Fruit fly (Drosophila melanogaster): ENCODE results near the gene GluRIIB.

Gene GluRIIB

dm6 chr2L:5523848-5524473, 35.2 kb upstream of the GluRIIB start, which contains the start of the genes Vps52 and Elp4 (continued):
- TF ChIP-seq CG30020 (tag; optimal IDR thresholded peaks at IDR 0.05): peak; percentile 82
- TF ChIP-seq HHEX (GFP tag; optimal IDR thresholded peaks at IDR 0.05): peak; percentile 63
- no peak for TF ChIP-seq hth (optimal IDR thresholded peaks at IDR 0.05)
- TF ChIP-seq CG6254 (GFP tag; optimal IDR thresholded peaks at IDR 0.05): peak; percentile 18
- TF ChIP-seq cad (GFP tag; optimal IDR thresholded peaks at IDR 0.05): no peak
- TF ChIP-seq CG12659 (GFP tag; optimal IDR thresholded peaks at IDR 0.05): peak; percentile 89
- TF ChIP-seq ci (GFP tag; IDR thresholded peaks at IDR 0.05): no peak; the same call in 2 of the 3 replicates
- peak; percentile 77 for TF ChIP-seq Scr (GFP tag; IDR thresholded peaks at IDR 0.05; ENCODE audit: partially characterized antibody)
- TF ChIP-seq Myb (GFP tag; optimal IDR thresholded peaks at IDR 0.05): peak; percentile 12
- TF ChIP-seq amos (GFP tag; IDR thresholded peaks at IDR 0.05; ENCODE audit: partially characterized antibody): peak; percentile 76
- 0 out of 4 replicates have a peak, but pooled peaks have one; percentile 55 for TF ChIP-seq chinmo (GFP tag; IDR thresholded peaks at IDR 0.05; ENCODE audit: partially characterized antibody)
- TF ChIP-seq Dad (GFP tag; optimal IDR thresholded peaks at IDR 0.05): peak; percentile 10
- peak; percentile 17 for TF ChIP-seq tx (GFP tag; optimal IDR thresholded peaks at IDR 0.05)
- no peak for TF ChIP-seq CG2202 (tag; optimal IDR thresholded peaks at IDR 0.05)
- no peak for TF ChIP-seq en (GFP tag; optimal IDR thresholded peaks at IDR 0.05)
- TF ChIP-seq CG32767 (GFP tag; IDR thresholded peaks at IDR 0.05): peak; percentile 65; the same call in 1 of the 2 replicates
- TF ChIP-seq Gug (GFP tag; IDR thresholded peaks at IDR 0.05): no peak
- TF ChIP-seq p53 (GFP tag; optimal IDR thresholded peaks at IDR 0.05): peak; percentile 48
- TF ChIP-seq HLH4C (GFP tag; IDR thresholded peaks at IDR 0.05; ENCODE audit: partially characterized antibody): peak; percentile 83
- TF ChIP-seq ems (GFP tag; optimal IDR thresholded peaks at IDR 0.05): peak; percentile 16
- TF ChIP-seq cato (GFP tag; optimal IDR thresholded peaks at IDR 0.05; ENCODE audit: borderline replicate concordance): peak; percentile 51
- TF ChIP-seq cwo (GFP tag; optimal IDR thresholded peaks at IDR 0.05): peak; percentile 40
- TF ChIP-seq CoRest (tag; optimal IDR thresholded peaks at IDR 0.05): peak; percentile 92
- TF ChIP-seq zf30C (GFP tag; optimal IDR thresholded peaks at IDR 0.05): no peak
- peak; percentile 67 for TF ChIP-seq CG18619 (GFP tag; optimal IDR thresholded peaks at IDR 0.05)
- peak; percentile 28 for TF ChIP-seq CG7271 (tag; optimal IDR thresholded peaks at IDR 0.05)
- TF ChIP-seq gcm (GFP tag; optimal IDR thresholded peaks at IDR 0.05): peak; percentile 63
- TF ChIP-seq MTF-1 (GFP tag; optimal IDR thresholded peaks at IDR 0.05; ENCODE audit: borderline replicate concordance): no peak
- no peak for TF ChIP-seq Vsx1 (GFP tag; optimal IDR thresholded peaks at IDR 0.05)
- no peak for TF ChIP-seq CG3726 (GFP tag; IDR thresholded peaks at IDR 0.05)
- no peak for TF ChIP-seq CG11696 (GFP tag; IDR thresholded peaks at IDR 0.05)
- TF ChIP-seq CG42726 (GFP tag; IDR thresholded peaks at IDR 0.05; ENCODE audit: partially characterized antibody): peak; percentile 46; the same call in 1 of the 2 replicates
- no peak for TF ChIP-seq yki (optimal IDR thresholded peaks at IDR 0.05)
- TF ChIP-seq sug (tag; optimal IDR thresholded peaks at IDR 0.05): peak; percentile 85
- no peak; the same call in 2 of the 3 replicates for TF ChIP-seq Mrtf (GFP tag; IDR thresholded peaks at IDR 0.05)
- TF ChIP-seq fd102C (GFP tag; optimal IDR thresholded peaks at IDR 0.05): no peak
- peak; percentile 8 for TF ChIP-seq CG10462 (GFP tag; optimal IDR thresholded peaks at IDR 0.05)
- TF ChIP-seq fd96Cb (tag; optimal IDR thresholded peaks at IDR 0.05): peak; percentile 73
- peak; percentile 77 for TF ChIP-seq CG4424 (GFP tag; optimal IDR thresholded peaks at IDR 0.05)
- no peak for TF ChIP-seq Awh (GFP tag; IDR thresholded peaks at IDR 0.05)
- peak; percentile 84 for TF ChIP-seq CG2120 (GFP tag; optimal IDR thresholded peaks at IDR 0.05)
- peak; percentile 70; the same call in 2 of the 3 replicates for TF ChIP-seq Dbx (GFP tag; IDR thresholded peaks at IDR 0.05)
- TF ChIP-seq NC2α (GFP tag; optimal IDR thresholded peaks at IDR 0.05): no peak
- TF ChIP-seq CG7745 (tag; optimal IDR thresholded peaks at IDR 0.05): no peak
- peak; percentile 56 for TF ChIP-seq gro (GFP tag; optimal IDR thresholded peaks at IDR 0.05)
- peak; percentile 85 for TF ChIP-seq phol (tag; optimal IDR thresholded peaks at IDR 0.05)
- TF ChIP-seq CG13123 (GFP tag; optimal IDR thresholded peaks at IDR 0.05): peak; percentile 53
- TF ChIP-seq tna (GFP tag; IDR thresholded peaks at IDR 0.05; ENCODE audit: partially characterized antibody): peak; percentile 64
- TF ChIP-seq Oaz (GFP tag; IDR thresholded peaks at IDR 0.05): no peak
- peak; percentile 71 for TF ChIP-seq CG12942 (GFP tag; optimal IDR thresholded peaks at IDR 0.05)

All from whole organism, embryonic.